Worm (Caenorhabditis elegans): ENCODE data around the gene sra-1.

DNA sequence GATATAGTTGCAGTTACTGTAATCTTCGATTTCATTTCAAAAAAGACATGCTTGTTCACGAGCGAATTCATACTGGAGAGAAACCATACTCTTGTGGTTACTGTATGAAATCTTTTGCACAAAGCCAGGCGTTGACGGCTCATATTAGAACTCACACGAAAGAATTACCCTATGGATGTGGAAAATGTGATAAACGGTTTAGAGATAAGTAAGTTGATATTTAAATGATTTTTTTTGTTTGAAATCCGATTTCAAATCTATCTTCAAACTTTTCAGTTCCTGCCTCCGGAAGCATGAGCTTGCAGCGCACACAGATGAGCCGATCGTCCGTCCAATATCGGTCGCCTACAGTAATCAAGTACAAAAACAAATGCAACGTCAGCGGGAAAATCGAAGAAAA is 37.4 kb upstream of the sra-1 start:
- no peak for TF ChIP-seq unc-39 (tag; optimal IDR thresholded peaks at IDR 0.05)
- TF ChIP-seq pha-4 (tag; optimal IDR thresholded peaks at IDR 0.05), result no peak
- TF ChIP-seq lsy-2 (tag; optimal IDR thresholded peaks at IDR 0.05), result no peak
- TF ChIP-seq ztf-11 (tag; optimal IDR thresholded peaks at IDR 0.05), result no peak
- no peak for TF ChIP-seq nhr-28 (tag; optimal IDR thresholded peaks at IDR 0.05)

Data from whole organism, mixed stage, embryonic.